Worm (Caenorhabditis elegans): ENCODE data around the gene T27E7.4.

Gene T27E7.4

ce11 chrIV:14573068-14573467 lies 38.2 kb upstream of the T27E7.4 start:
- TF ChIP-seq lsy-12 (tag; optimal IDR thresholded peaks at IDR 0.05) (no peak), mdl-1 (tag; optimal IDR thresholded peaks at IDR 0.05) (no peak), ama-1 (optimal IDR thresholded peaks at IDR 0.05) (no peak), tbx-2 (tag; optimal IDR thresholded peaks at IDR 0.05) (no peak), ceh-82 (tag; optimal IDR thresholded peaks at IDR 0.05) (no peak), zag-1 (tag; optimal IDR thresholded peaks at IDR 0.05) (no peak), unc-39 (tag; optimal IDR thresholded peaks at IDR 0.05) (no peak), elt-1 (tag; optimal IDR thresholded peaks at IDR 0.05) (no peak), nfya-1 (tag; optimal IDR thresholded peaks at IDR 0.05; ENCODE audit: insufficient read depth) (peak; percentile 82)

- TF ChIP-seq ceh-16 (tag; optimal IDR thresholded peaks at IDR 0.05), result no peak
Observed at ce11 chrIV:14572607-14573006, 37.7 kb upstream of the T27E7.4 start, which contains the start of gene glb-34. Gene glb-34, minus strand, starts transcription at chrIV:14572707.

ce11 chrIV:14571626-14572025 lies 36.8 kb upstream of the T27E7.4 start:
- TF ChIP-seq ztf-11 (tag; optimal IDR thresholded peaks at IDR 0.05), result no peak
- TF ChIP-seq nhr-12 (tag; optimal IDR thresholded peaks at IDR 0.05), result no peak
- TF ChIP-seq zag-1 (tag; optimal IDR thresholded peaks at IDR 0.05), result no peak
- TF ChIP-seq ZK546.5 (tag; optimal IDR thresholded peaks at IDR 0.05), result no peak
- TF ChIP-seq nhr-28 (tag; optimal IDR thresholded peaks at IDR 0.05), result no peak
- TF ChIP-seq unc-39 (tag; optimal IDR thresholded peaks at IDR 0.05), result no peak
- TF ChIP-seq elt-1 (tag; optimal IDR thresholded peaks at IDR 0.05), result no peak
- TF ChIP-seq sea-2 (GFP tag; optimal IDR thresholded peaks at IDR 0.05), result no peak
- TF ChIP-seq pha-4 (tag; optimal IDR thresholded peaks at IDR 0.05), result no peak
- no peak for TF ChIP-seq egl-5 (tag; optimal IDR thresholded peaks at IDR 0.05)

ce11 chrIV:14565062-14565461 lies 30.2 kb upstream of the T27E7.4 start, which contains the start of gene Y57G11B.2:
Gene Y57G11B.2, plus strand, starts transcription at chrIV:14565362.
- TF ChIP-seq fkh-2 (tag; optimal IDR thresholded peaks at IDR 0.05) (no peak), ceh-28 (tag; optimal IDR thresholded peaks at IDR 0.05) (no peak), zag-1 (tag; optimal IDR thresholded peaks at IDR 0.05) (no peak), daf-12 (tag; optimal IDR thresholded peaks at IDR 0.05) (no peak), elt-2 (tag; optimal IDR thresholded peaks at IDR 0.05) (no peak), sea-2 (GFP tag; optimal IDR thresholded peaks at IDR 0.05) (no peak), nhr-76 (tag; optimal IDR thresholded peaks at IDR 0.05) (no peak), ceh-82 (tag; optimal IDR thresholded peaks at IDR 0.05) (no peak), snpc-4 (tag; optimal IDR thresholded peaks at IDR 0.05) (no peak), pha-4 (tag; optimal IDR thresholded peaks at IDR 0.05) (no peak), egl-27 (tag; optimal IDR thresholded peaks at IDR 0.05) (no peak), fos-1 (tag; optimal IDR thresholded peaks at IDR 0.05) (no peak)

- no peak for TF ChIP-seq nhr-67 (tag; optimal IDR thresholded peaks at IDR 0.05)
- no peak for TF ChIP-seq nhr-76 (tag; optimal IDR thresholded peaks at IDR 0.05)
- TF ChIP-seq skn-1 (tag; optimal IDR thresholded peaks at IDR 0.05), result no peak
- TF ChIP-seq jun-1 (tag; optimal IDR thresholded peaks at IDR 0.05), result no peak
- TF ChIP-seq sea-2 (GFP tag; optimal IDR thresholded peaks at IDR 0.05), result no peak
- TF ChIP-seq nfya-1 (tag; optimal IDR thresholded peaks at IDR 0.05; ENCODE audit: insufficient read depth), result no peak
- TF ChIP-seq ceh-82 (tag; optimal IDR thresholded peaks at IDR 0.05), result no peak
- TF ChIP-seq snpc-4 (tag; optimal IDR thresholded peaks at IDR 0.05), result peak; percentile 3
- no peak for TF ChIP-seq fos-1 (tag; optimal IDR thresholded peaks at IDR 0.05)
- TF ChIP-seq pqm-1 (tag; optimal IDR thresholded peaks at IDR 0.05), result peak; percentile 13
- TF ChIP-seq mdl-1 (tag; optimal IDR thresholded peaks at IDR 0.05), result no peak
- TF ChIP-seq mml-1 (tag; optimal IDR thresholded peaks at IDR 0.05), result no peak
- TF ChIP-seq elt-2 (tag; optimal IDR thresholded peaks at IDR 0.05), result peak; percentile 50
- TF ChIP-seq fkh-10 (GFP tag; optimal IDR thresholded peaks at IDR 0.05), result no peak
- TF ChIP-seq pha-4 (tag; optimal IDR thresholded peaks at IDR 0.05), result peak; percentile 34
- no peak for TF ChIP-seq elt-3 (tag; optimal IDR thresholded peaks at IDR 0.05)
- TF ChIP-seq ama-1 (optimal IDR thresholded peaks at IDR 0.05), result no peak
- no peak for TF ChIP-seq R02D3.7 (tag; optimal IDR thresholded peaks at IDR 0.05)
- no peak for TF ChIP-seq aly-2 (tag; optimal IDR thresholded peaks at IDR 0.05)
- no peak for TF ChIP-seq hmg-11 (tag; optimal IDR thresholded peaks at IDR 0.05)
- no peak for TF ChIP-seq egl-27 (tag; optimal IDR thresholded peaks at IDR 0.05)
Observed at ce11 chrIV:14562649-14563268, 27.9 kb upstream of the T27E7.4 start.
